ENCODE assay signal across 3 fruit fly cellular contexts in genomic region chr3L:20748577-20748976, dm6.
TF ChIP-seq lines count a peak whose summit lies in the region.

No protein-coding gene starts in this region.

- TF ChIP-seq CTCF in whole organism, embryonic (GFP tag; optimal IDR thresholded peaks at IDR 0.05; lab: Kevin White, UChicago) = no peak

TF ChIP-seq in whole organism, adult, 20 proteins besides CTCF, POLR2A, EP300 and RAD21:
- TF ChIP-seq tj (GFP tag; optimal IDR thresholded peaks at IDR 0.05; lab: Kevin White, UChicago) (peak; percentile 91), CG7101 (tag; optimal IDR thresholded peaks at IDR 0.05; lab: Kevin White, UChicago) (no peak), cnc (optimal IDR thresholded peaks at IDR 0.05; lab: Kevin White, UChicago) (no peak), toe (GFP tag; optimal IDR thresholded peaks at IDR 0.05; lab: Kevin White, UChicago) (no peak), Mnt (GFP tag; optimal IDR thresholded peaks at IDR 0.05; lab: Kevin White, UChicago) (no peak)

TF ChIP-seq in whole organism, embryonic, 481 proteins besides CTCF, POLR2A, EP300 and RAD21:
- TF ChIP-seq CG4328 (GFP tag; optimal IDR thresholded peaks at IDR 0.05; lab: Kevin White, UChicago) (no peak), Hmx (GFP tag; optimal IDR thresholded peaks at IDR 0.05; lab: Kevin White, UChicago) (no peak), CG2889 (GFP tag; IDR thresholded peaks at IDR 0.05; lab: Robert Waterston, UW) (no peak), CG1233 (GFP tag; optimal IDR thresholded peaks at IDR 0.05; lab: Kevin White, UChicago) (no peak), CG3065 (GFP tag; optimal IDR thresholded peaks at IDR 0.05; lab: Kevin White, UChicago) (no peak), knrl (GFP tag; IDR thresholded peaks at IDR 0.05; lab: Robert Waterston, UW; ENCODE audit: partially characterized antibody) (no peak), CG9727 (GFP tag; optimal IDR thresholded peaks at IDR 0.05; lab: Kevin White, UChicago) (no peak), CG7372 (GFP tag; IDR thresholded peaks at IDR 0.05; lab: Robert Waterston, UW) (0 out of 2 replicates have a peak, but pooled peaks have one; percentile 30), tx (GFP tag; optimal IDR thresholded peaks at IDR 0.05; lab: Kevin White, UChicago) (no peak), B-H1 (GFP tag; IDR thresholded peaks at IDR 0.05; lab: Robert Waterston, UW) (no peak), Ravus (GFP tag; IDR thresholded peaks at IDR 0.05; lab: Robert Waterston, UW) (no peak), chif (GFP tag; optimal IDR thresholded peaks at IDR 0.05; lab: Kevin White, UChicago) (no peak), hkb (optimal IDR thresholded peaks at IDR 0.05; lab: Kevin White, UChicago) (no peak), hkb (GFP tag; IDR thresholded peaks at IDR 0.05; lab: Robert Waterston, UW) (no peak), repo (GFP tag; optimal IDR thresholded peaks at IDR 0.05; lab: Kevin White, UChicago) (no peak), CG9437 (GFP tag; optimal IDR thresholded peaks at IDR 0.05; lab: Kevin White, UChicago) (peak; percentile 46)

TF ChIP-seq in whole organism, prepupa, 60 proteins besides CTCF, POLR2A, EP300 and RAD21:
- peak; percentile 58 for TF ChIP-seq Eip78C (GFP tag; lab: Kevin White, UChicago)
- TF ChIP-seq Ets96B (tag; optimal IDR thresholded peaks at IDR 0.05; lab: Kevin White, UChicago) = no peak
